Worm (Caenorhabditis elegans) whole organism, L3 larva: ENCODE measurements around the gene C44H9.6.

Source experiments
- fkh-10 ChIP-seq: sonication (generic microtip); optimal IDR thresholded peaks from 2 replicates; lab custom pipeline; 2017; ENCODE audit warnings: missing biosample characterization, missing genetic modification reagents, missing genetic modification characterization
- hmg-11 ChIP-seq: sonication (generic microtip); optimal IDR thresholded peaks from 2 replicates; lab custom pipeline; 2016; ENCODE audit warnings: missing genetic modification characterization, missing compliant biosample characterization
- nhr-11 ChIP-seq: fragments of 150-350 bp; optimal IDR thresholded peaks from 2 replicates; lab custom pipeline; 2014; ENCODE audit warnings: missing biosample characterization, missing genetic modification characterization
- nhr-237 ChIP-seq: fragments of 150-350 bp; optimal IDR thresholded peaks from 2 replicates; lab custom pipeline; 2014; ENCODE audit warnings: missing biosample characterization, missing genetic modification characterization
- skn-1 ChIP-seq: fragments of 150-350 bp; optimal IDR thresholded peaks from 2 replicates; lab custom pipeline; 2014; ENCODE audit warnings: missing biosample characterization, missing genetic modification characterization
- snpc-4 ChIP-seq: fragments of 150-350 bp; optimal IDR thresholded peaks from 2 replicates; lab custom pipeline; 2014; ENCODE audit warnings: missing biosample characterization, missing genetic modification characterization
- unc-62 ChIP-seq: fragments of 150-350 bp; sonication (generic microtip); optimal IDR thresholded peaks from 4 replicates; lab custom pipeline; 2014; ENCODE audit warnings: missing biosample characterization, missing genetic modification reagents, missing genetic modification characterization
- zag-1 ChIP-seq: fragments of 150-350 bp; optimal IDR thresholded peaks from 2 replicates; lab custom pipeline; 2014; ENCODE audit warnings: missing biosample characterization, missing genetic modification characterization

DNA sequence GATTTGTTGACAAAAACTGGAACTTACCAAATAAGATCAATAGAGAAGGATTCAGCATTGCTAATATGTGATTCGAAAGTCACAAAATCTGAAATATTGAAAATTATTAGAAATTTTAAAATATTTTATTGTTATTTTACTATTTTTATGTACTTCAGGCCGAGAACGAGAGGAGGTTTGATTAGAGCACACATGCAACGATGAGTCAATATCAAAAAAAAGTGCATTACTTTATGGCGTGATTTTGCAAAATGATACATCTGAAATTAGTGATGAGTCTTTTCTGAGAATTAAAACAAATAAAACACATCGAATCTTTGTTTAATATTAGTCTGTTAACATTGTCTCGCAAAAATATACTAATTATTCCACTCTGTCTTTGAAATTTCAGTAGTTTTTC is 399 bp downstream of the C44H9.6 start:
- TF ChIP-seq nhr-11 (tag; lab: Kevin White, UChicago) (no peak), zag-1 (no peak), fkh-10 (GFP tag; lab: Kevin White, UChicago) (no peak), nhr-237 (tag; lab: Kevin White, UChicago) (no peak), unc-62 (no peak), hmg-11 (tag; lab: Kevin White, UChicago) (no peak), snpc-4 (tag; lab: Kevin White, UChicago) (no peak), skn-1 (tag; lab: Kevin White, UChicago) (no peak)
